Worm (Caenorhabditis elegans): ENCODE results near the gene kgb-2.

DNA sequence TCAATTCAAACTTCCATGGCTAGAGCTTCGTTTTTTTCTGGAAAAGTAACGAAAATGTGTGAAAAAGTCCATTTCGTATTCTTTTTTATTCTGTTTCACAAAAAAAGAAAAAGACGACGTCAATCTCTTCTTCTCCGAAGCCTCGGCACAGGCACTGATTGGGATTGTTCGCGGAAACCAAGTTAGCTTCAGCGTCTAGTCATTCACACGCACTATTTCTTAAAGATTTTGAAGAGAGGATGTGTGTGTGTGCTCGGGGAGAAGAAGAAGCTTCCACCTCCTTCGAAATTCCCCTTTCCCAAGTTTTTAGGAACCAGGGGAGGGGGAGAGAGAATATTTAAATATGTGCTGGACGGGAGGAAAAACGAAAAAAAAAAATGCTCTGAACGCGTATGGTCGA, 19.9 kb downstream of the kgb-2 start:
- TF ChIP-seq snpc-4 (tag; optimal IDR thresholded peaks at IDR 0.05): no peak
- TF ChIP-seq elt-3 (tag; optimal IDR thresholded peaks at IDR 0.05): no peak
- TF ChIP-seq ceh-9 (tag; optimal IDR thresholded peaks at IDR 0.05): no peak
- TF ChIP-seq elt-1 (tag; optimal IDR thresholded peaks at IDR 0.05): no peak
- no peak for TF ChIP-seq mdl-1 (tag; optimal IDR thresholded peaks at IDR 0.05)
- no peak for TF ChIP-seq ztf-11 (tag; optimal IDR thresholded peaks at IDR 0.05)
- no peak for TF ChIP-seq ceh-82 (tag; optimal IDR thresholded peaks at IDR 0.05)
- no peak for TF ChIP-seq tbx-2 (tag; optimal IDR thresholded peaks at IDR 0.05)
- TF ChIP-seq zag-1 (tag; optimal IDR thresholded peaks at IDR 0.05): no peak
- no peak for TF ChIP-seq unc-62 (GFP tag; optimal IDR thresholded peaks at IDR 0.05)
- no peak for TF ChIP-seq unc-39 (tag; optimal IDR thresholded peaks at IDR 0.05)
- TF ChIP-seq nhr-23 (tag; optimal IDR thresholded peaks at IDR 0.05): no peak
- no peak for TF ChIP-seq ZK546.5 (tag; optimal IDR thresholded peaks at IDR 0.05)
- TF ChIP-seq nhr-77 (tag; optimal IDR thresholded peaks at IDR 0.05): no peak
